Fruit fly (Drosophila melanogaster) whole organism, embryonic: ENCODE data around the gene CG11562.
A peak's percentile ranks its signal among the peaks of the same experiment; 100 is the strongest.

Experiments used
- Aef1 ChIP-seq: fragments of 200-800 bp; sonication (Bioruptor generic); IDR thresholded peaks from 3 replicates; pipeline ENCODE4 v1.3.6; 2022; ENCODE audit warnings: missing biosample characterization, missing genetic modification characterization
- Atf-2 ChIP-seq: fragments of 200-800 bp; sonication (Bioruptor generic); optimal IDR thresholded peaks from 2 replicates; lab custom pipeline; 2016; ENCODE audit warnings: missing biosample characterization, missing genetic modification characterization
- Atf6 ChIP-seq: fragments of 200-800 bp; sonication (Bioruptor generic); IDR thresholded peaks from 2 replicates; pipeline ENCODE4 v1.3.6; 2022; ENCODE audit warnings: missing biosample characterization, missing genetic modification characterization
- B-H1 ChIP-seq: fragments of 200-800 bp; sonication (Bioruptor generic); IDR thresholded peaks from 3 replicates; pipeline ENCODE4 v1.3.6; 2022; ENCODE audit warnings: missing biosample characterization, missing genetic modification characterization
- CG10321 ChIP-seq: fragments of 200-800 bp; sonication (Bioruptor generic); IDR thresholded peaks from 2 replicates; pipeline ENCODE4 v1.3.6; 2022; ENCODE audit warnings: missing biosample characterization, missing genetic modification characterization
- CG10543 ChIP-seq: fragments of 200-800 bp; sonication (Bioruptor generic); optimal IDR thresholded peaks from 3 replicates; lab custom pipeline; 2017; ENCODE audit warnings: missing biosample characterization, mild to moderate bottlenecking, missing genetic modification characterization, moderate library complexity
- CG11085 ChIP-seq: fragments of 200-800 bp; sonication (Bioruptor generic); IDR thresholded peaks from 2 replicates; pipeline ENCODE4 v1.3.6; 2022; ENCODE audit warnings: missing biosample characterization, missing genetic modification characterization
- CG11695 ChIP-seq: fragments of 200-800 bp; sonication (Bioruptor generic); IDR thresholded peaks from 3 replicates; pipeline ENCODE4 v1.3.6; 2022; ENCODE audit warnings: missing biosample characterization, missing genetic modification characterization
- CG12391 ChIP-seq: fragments of 200-800 bp; sonication (Bioruptor generic); optimal IDR thresholded peaks from 3 replicates; lab custom pipeline; 2018; ENCODE audit warnings: missing biosample characterization, mild to moderate bottlenecking, missing genetic modification characterization, moderate library complexity
- CG14014 ChIP-seq: fragments of 200-800 bp; sonication (Bioruptor generic); IDR thresholded peaks from 2 replicates; pipeline ENCODE4 v1.3.6; 2022; ENCODE audit warnings: missing biosample characterization, missing genetic modification characterization
- CG15011 ChIP-seq: fragments of 200-800 bp; sonication (Bioruptor generic); optimal IDR thresholded peaks from 3 replicates; lab custom pipeline; 2018; ENCODE audit warnings: missing biosample characterization, mild to moderate bottlenecking, missing genetic modification characterization
- CG17359 ChIP-seq: fragments of 200-800 bp; sonication (Bioruptor generic); optimal IDR thresholded peaks from 3 replicates; lab custom pipeline; 2018; ENCODE audit warnings: missing biosample characterization, mild to moderate bottlenecking, missing genetic modification characterization, moderate library complexity
- CG2875 ChIP-seq: fragments of 200-800 bp; sonication (Bioruptor generic); optimal IDR thresholded peaks from 2 replicates; lab custom pipeline; 2017; ENCODE audit warnings: missing biosample characterization, mild to moderate bottlenecking, missing genetic modification characterization, missing genetic modification reagents
- CG33557 ChIP-seq: fragments of 200-800 bp; sonication (Bioruptor generic); optimal IDR thresholded peaks from 2 replicates; lab custom pipeline; 2019; ENCODE audit warnings: missing biosample characterization, mild to moderate bottlenecking, missing genetic modification characterization, moderate library complexity
- CG34422 ChIP-seq: fragments of 200-800 bp; sonication (Bioruptor generic); IDR thresholded peaks from 3 replicates; pipeline ENCODE4 v1.3.6; 2022; ENCODE audit warnings: missing biosample characterization, missing genetic modification characterization
- CG7745 ChIP-seq: fragments of 200-800 bp; sonication (Bioruptor generic); optimal IDR thresholded peaks from 2 replicates; lab custom pipeline; 2018; ENCODE audit warnings: missing biosample characterization, mild to moderate bottlenecking, missing genetic modification characterization, moderate library complexity
- CG7963 ChIP-seq: fragments of 200-800 bp; sonication (Bioruptor generic); IDR thresholded peaks from 3 replicates; pipeline ENCODE4 v1.3.6; 2022; ENCODE audit warnings: missing biosample characterization, missing genetic modification characterization; ENCODE audit not compliant: partially characterized antibody
- Dad ChIP-seq: fragments of 200-800 bp; sonication (Bioruptor generic); optimal IDR thresholded peaks from 3 replicates; lab custom pipeline; 2016; ENCODE audit warnings: missing biosample characterization, missing genetic modification characterization
- Dll ChIP-seq: fragments of 200-800 bp; sonication (Bioruptor generic); IDR thresholded peaks from 4 replicates; pipeline ENCODE4 v1.3.6; 2022; ENCODE audit warnings: missing biosample characterization, missing genetic modification characterization; ENCODE audit not compliant: partially characterized antibody
- Doc2 ChIP-seq: fragments of 200-800 bp; sonication (Bioruptor generic); IDR thresholded peaks from 2 replicates; pipeline ENCODE4 v1.3.6; 2022; ENCODE audit warnings: missing biosample characterization, missing genetic modification characterization
- H15 ChIP-seq: fragments of 200-800 bp; sonication (Bioruptor generic); IDR thresholded peaks from 3 replicates; pipeline ENCODE4 v1.3.6; 2022; ENCODE audit warnings: missing biosample characterization, missing genetic modification characterization
- HLHmδ ChIP-seq: fragments of 200-800 bp; sonication (Bioruptor generic); optimal IDR thresholded peaks from 2 replicates; lab custom pipeline; 2018; ENCODE audit warnings: missing biosample characterization, mild to moderate bottlenecking, missing genetic modification characterization, moderate library complexity
- HmgZ ChIP-seq: fragments of 200-800 bp; sonication (Bioruptor generic); optimal IDR thresholded peaks from 2 replicates; lab custom pipeline; 2018; ENCODE audit warnings: missing biosample characterization, mild to moderate bottlenecking, missing genetic modification characterization
- Hmx ChIP-seq: fragments of 200-800 bp; sonication (Bioruptor generic); optimal IDR thresholded peaks from 2 replicates; lab custom pipeline; 2016; ENCODE audit warnings: missing biosample characterization, missing genetic modification characterization
- Hr39 ChIP-seq: fragments of >200 bp; optimal IDR thresholded peaks from 2 replicates; lab custom pipeline; 2017
- Six4 ChIP-seq: fragments of 200-800 bp; sonication (Bioruptor generic); optimal IDR thresholded peaks from 2 replicates; lab custom pipeline; 2016; ENCODE audit warnings: missing biosample characterization, missing genetic modification characterization
- Stat92E ChIP-seq, 3 experiments: fragments of >200 bp in 2 of 3; fragments of 200-800 bp in 1 of 3; sonication (Bioruptor generic) in 1 of 3; optimal IDR thresholded peaks; 2 replicates each; lab custom pipeline; 2017 to 2019; ENCODE audit warnings: missing biosample characterization in 3 of 3, missing genetic modification characterization in 3 of 3, mild to moderate bottlenecking in 1 of 3, moderate library complexity in 1 of 3
- Taf1 ChIP-seq: fragments of 200-800 bp; sonication (Bioruptor generic); IDR thresholded peaks from 2 replicates; pipeline ENCODE4 v1.3.6; 2022; ENCODE audit warnings: missing biosample characterization, missing genetic modification characterization
- abd-A ChIP-seq: fragments of 200-800 bp; sonication (Bioruptor generic); optimal IDR thresholded peaks from 3 replicates; lab custom pipeline; 2019; ENCODE audit warnings: missing biosample characterization, mild to moderate bottlenecking, missing genetic modification characterization, moderate library complexity
- bowl ChIP-seq: fragments of 200-800 bp; sonication (Bioruptor generic); IDR thresholded peaks from 2 replicates; pipeline ENCODE4 v1.3.6; 2022; ENCODE audit warnings: missing biosample characterization, missing genetic modification characterization
- da ChIP-seq: fragments of 200-800 bp; sonication (Bioruptor generic); optimal IDR thresholded peaks from 2 replicates; lab custom pipeline; 2016; ENCODE audit warnings: missing biosample characterization, missing genetic modification characterization
- disco-r ChIP-seq: fragments of 200-800 bp; sonication (Bioruptor generic); optimal IDR thresholded peaks from 2 replicates; lab custom pipeline; 2016; ENCODE audit warnings: missing biosample characterization, missing genetic modification characterization
- dmrt99B ChIP-seq: fragments of 200-800 bp; sonication (Bioruptor generic); optimal IDR thresholded peaks from 2 replicates; lab custom pipeline; 2018; ENCODE audit warnings: missing biosample characterization, mild to moderate bottlenecking, missing genetic modification characterization, moderate library complexity
- emc ChIP-seq: fragments of 200-800 bp; sonication (Bioruptor generic); optimal IDR thresholded peaks from 2 replicates; lab custom pipeline; 2016; ENCODE audit warnings: missing biosample characterization, missing genetic modification characterization
- fru ChIP-seq: fragments of >200 bp; optimal IDR thresholded peaks from 2 replicates; lab custom pipeline; 2017
- grn ChIP-seq: fragments of 200-800 bp; sonication (Bioruptor generic); optimal IDR thresholded peaks from 3 replicates; lab custom pipeline; 2017; ENCODE audit warnings: missing biosample characterization, missing genetic modification characterization
- jumu ChIP-seq: fragments of 200-800 bp; sonication (Bioruptor generic); optimal IDR thresholded peaks from 3 replicates; lab custom pipeline; 2016; ENCODE audit warnings: missing biosample characterization, missing genetic modification characterization
- nom ChIP-seq: fragments of 200-800 bp; sonication (Bioruptor generic); optimal IDR thresholded peaks from 2 replicates; lab custom pipeline; 2017; ENCODE audit warnings: missing biosample characterization, missing genetic modification characterization, mild to moderate bottlenecking, moderate library complexity, missing genetic modification reagents
- pb ChIP-seq: fragments of 200-800 bp; sonication (Bioruptor generic); optimal IDR thresholded peaks from 3 replicates; lab custom pipeline; 2016; ENCODE audit warnings: missing biosample characterization, missing genetic modification characterization
- pfk ChIP-seq: fragments of 200-800 bp; sonication (Bioruptor generic); optimal IDR thresholded peaks from 2 replicates; lab custom pipeline; 2018; ENCODE audit warnings: missing biosample characterization, mild to moderate bottlenecking, missing genetic modification characterization, moderate library complexity
- pho ChIP-seq: fragments of 200-800 bp; sonication (Bioruptor generic); optimal IDR thresholded peaks from 2 replicates; lab custom pipeline; 2016; ENCODE audit warnings: missing biosample characterization, missing genetic modification characterization
- scrt ChIP-seq: fragments of 200-800 bp; sonication (Bioruptor generic); optimal IDR thresholded peaks from 2 replicates; lab custom pipeline; 2018; ENCODE audit warnings: missing biosample characterization, mild to moderate bottlenecking, missing genetic modification characterization, moderate library complexity
- sens ChIP-seq: fragments of 200-800 bp; sonication (Bioruptor generic); peaks from one replicate; lab custom pipeline; 2016; ENCODE audit warnings: missing biosample characterization, missing genetic modification characterization
- shn ChIP-seq: fragments of 200-800 bp; sonication (Bioruptor generic); optimal IDR thresholded peaks from 3 replicates; lab custom pipeline; 2016; ENCODE audit warnings: missing biosample characterization, missing genetic modification characterization
- slou ChIP-seq: fragments of 200-800 bp; sonication (Bioruptor generic); optimal IDR thresholded peaks from 3 replicates; lab custom pipeline; 2016; ENCODE audit warnings: missing biosample characterization, missing genetic modification characterization
- vnd ChIP-seq: fragments of 200-800 bp; sonication (Bioruptor generic); IDR thresholded peaks from 3 replicates; pipeline ENCODE4 v1.3.6; 2022; ENCODE audit warnings: missing biosample characterization, missing genetic modification characterization; ENCODE audit not compliant: partially characterized antibody
- wdn ChIP-seq: fragments of 200-800 bp; sonication (Bioruptor generic); IDR thresholded peaks from 2 replicates; pipeline ENCODE4 v1.3.6; 2022; ENCODE audit warnings: missing biosample characterization, missing genetic modification characterization
- wor ChIP-seq: fragments of 200-800 bp; sonication (Bioruptor generic); IDR thresholded peaks from 2 replicates; pipeline ENCODE4 v1.3.6; 2022; ENCODE audit warnings: missing biosample characterization, missing genetic modification characterization
- zen2 ChIP-seq: fragments of 200-800 bp; sonication (Bioruptor generic); IDR thresholded peaks from 3 replicates; pipeline ENCODE4 v1.3.6; 2022; ENCODE audit warnings: missing biosample characterization, missing genetic modification characterization; ENCODE audit not compliant: partially characterized antibody

Gene CG11562

DNA sequence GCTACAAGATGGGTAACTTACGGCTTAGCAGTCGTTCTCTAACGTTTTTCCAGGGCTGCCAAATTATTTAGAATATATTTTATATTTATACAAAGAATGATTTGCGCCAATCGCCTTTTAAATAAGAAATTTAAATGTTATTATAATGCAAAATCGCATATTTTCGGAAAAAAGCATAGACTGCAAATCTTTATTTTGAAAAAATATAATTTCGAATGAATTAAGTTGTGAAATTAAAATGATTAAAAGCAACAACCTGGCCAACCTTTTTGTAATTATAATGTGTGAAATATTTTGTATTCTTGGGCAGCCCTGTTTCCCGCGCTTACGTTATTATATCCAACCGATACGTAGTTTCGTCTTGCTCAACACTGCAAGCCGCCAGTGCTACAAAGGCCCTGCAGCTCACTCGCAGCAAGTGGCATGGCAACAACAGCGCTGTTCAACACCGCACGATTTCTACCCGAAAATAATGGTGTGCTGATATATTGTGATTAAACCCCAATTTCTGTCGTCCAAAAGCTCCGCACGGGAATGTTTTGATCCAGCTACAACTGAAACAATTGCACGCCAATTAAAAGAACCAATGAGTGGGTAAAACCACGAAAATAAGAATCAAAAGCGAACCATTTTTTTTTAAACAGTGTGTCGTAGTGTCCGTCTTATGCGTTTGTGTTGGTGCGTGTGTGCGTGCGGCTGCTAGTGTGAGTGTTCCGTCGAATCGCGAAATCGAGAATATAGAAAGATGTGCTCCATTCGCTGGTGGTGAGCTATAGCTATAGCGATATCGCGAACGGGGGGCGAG lies 5.5 kb downstream of the CG11562 start, which contains the start of gene Pi3K21B (continued):
- TF ChIP-seq CG12391 (tag; lab: Kevin White, UChicago) = peak; percentile 93
- peak; percentile 88 for TF ChIP-seq slou (GFP tag; lab: Kevin White, UChicago)
- TF ChIP-seq CG33557 (GFP tag; lab: Kevin White, UChicago) = peak; percentile 86
- 0 out of 2 replicates have a peak, but pooled peaks have one; percentile 32 for TF ChIP-seq bowl
- TF ChIP-seq wor (GFP tag; lab: Robert Waterston, UW) = peak; percentile 75
- no peak for TF ChIP-seq Hr39 (lab: Kevin White, UChicago)
- peak; percentile 90 for TF ChIP-seq pho (GFP tag; lab: Kevin White, UChicago)
- TF ChIP-seq Hmx (GFP tag; lab: Kevin White, UChicago) = peak; percentile 58
- peak; percentile 74 for TF ChIP-seq B-H1 (GFP tag; lab: Robert Waterston, UW)
- TF ChIP-seq Doc2 (GFP tag; lab: Robert Waterston, UW) = no peak
- peak; percentile 54; the same call in 1 of the 2 replicates for TF ChIP-seq Taf1 (GFP tag; lab: Robert Waterston, UW)
- no peak for TF ChIP-seq fru (lab: Kevin White, UChicago)
- peak; percentile 88 for TF ChIP-seq Aef1 (GFP tag; lab: Robert Waterston, UW)
- TF ChIP-seq Six4 = peak; percentile 84
- peak; percentile 57 for TF ChIP-seq disco-r (GFP tag; lab: Kevin White, UChicago)
- 0 out of 3 replicates have a peak, but pooled peaks have one; percentile 24 for TF ChIP-seq CG7963 (GFP tag; lab: Robert Waterston, UW)
- peak; percentile 69 for TF ChIP-seq H15
- peak; percentile 96 for TF ChIP-seq sens (GFP tag; lab: Kevin White, UChicago)
- TF ChIP-seq CG17359 (tag; lab: Kevin White, UChicago) = peak; percentile 87
- TF ChIP-seq emc = peak; percentile 73
- no peak for TF ChIP-seq Stat92E (GFP tag; optimal IDR thresholded peaks at IDR 0.05; lab: Kevin White, UChicago)
- TF ChIP-seq shn (GFP tag; lab: Kevin White, UChicago) = peak; percentile 93
- peak; percentile 92 for TF ChIP-seq CG10543 (GFP tag; lab: Kevin White, UChicago)
- TF ChIP-seq pfk (GFP tag; lab: Kevin White, UChicago) = peak; percentile 55
- peak; percentile 68 for TF ChIP-seq da (GFP tag; lab: Kevin White, UChicago)
- TF ChIP-seq CG10321 (GFP tag; lab: Robert Waterston, UW) = peak; percentile 20; the same call in 1 of the 2 replicates
- TF ChIP-seq nom = peak; percentile 59
- TF ChIP-seq HmgZ (tag; lab: Kevin White, UChicago) = peak; percentile 87
- TF ChIP-seq CG34422 (GFP tag; lab: Robert Waterston, UW) = no peak; the same call in 1 of the 3 replicates
- peak; percentile 53 for TF ChIP-seq abd-A (tag; lab: Kevin White, UChicago)
- peak; percentile 56 for TF ChIP-seq grn (GFP tag; lab: Kevin White, UChicago)
- peak; percentile 70 for TF ChIP-seq scrt (GFP tag; lab: Kevin White, UChicago)
- TF ChIP-seq HLHmδ (GFP tag; lab: Kevin White, UChicago) = peak; percentile 90
- no peak for TF ChIP-seq zen2
- TF ChIP-seq Atf-2 (GFP tag; lab: Kevin White, UChicago) = peak; percentile 87
- peak; percentile 90 for TF ChIP-seq pb (GFP tag; lab: Kevin White, UChicago)
- TF ChIP-seq wdn (GFP tag; lab: Robert Waterston, UW) = peak; percentile 83
- TF ChIP-seq vnd (GFP tag; lab: Robert Waterston, UW) = no peak
- TF ChIP-seq CG11695 = peak; percentile 80
- TF ChIP-seq CG2875 (GFP tag; lab: Kevin White, UChicago) = peak; percentile 74
- peak; percentile 86 for TF ChIP-seq dmrt99B (tag; lab: Kevin White, UChicago)
- TF ChIP-seq Dll (GFP tag; lab: Robert Waterston, UW) = peak; percentile 41; the same call in 2 of the 4 replicates
- TF ChIP-seq jumu = peak; percentile 93
- peak; percentile 84 for TF ChIP-seq CG14014 (GFP tag; lab: Robert Waterston, UW)
- TF ChIP-seq Atf6 (GFP tag; lab: Robert Waterston, UW) = peak; percentile 82
- no peak for TF ChIP-seq CG7745 (tag; lab: Kevin White, UChicago)
- TF ChIP-seq CG15011 (GFP tag; lab: Kevin White, UChicago) = peak; percentile 83
- peak; percentile 92 for TF ChIP-seq Dad (GFP tag; lab: Kevin White, UChicago)
- TF ChIP-seq CG11085 (GFP tag; lab: Robert Waterston, UW) = peak; percentile 54; the same call in 1 of the 2 replicates
